Fruit fly (Drosophila melanogaster) whole organism, embryonic: ENCODE results near the gene Mocs1.
A peak's percentile ranks its signal among the peaks of the same experiment; 100 is the strongest.

ENCODE experiments used
- Aef1 ChIP-seq: fragments of 200-800 bp; sonication (Bioruptor generic); IDR thresholded peaks from 3 replicates; pipeline ENCODE4 v1.3.6; 2022; ENCODE audit warnings: missing biosample characterization, missing genetic modification characterization
- Asciz ChIP-seq: fragments of 200-800 bp; sonication (Bioruptor generic); optimal IDR thresholded peaks from 2 replicates; lab custom pipeline; 2017; ENCODE audit warnings: missing biosample characterization, mild to moderate bottlenecking, missing genetic modification characterization, missing genetic modification reagents
- BEAF-32 ChIP-seq: fragments of 200-800 bp; sonication (Bioruptor generic); optimal IDR thresholded peaks from 3 replicates; lab custom pipeline; 2017; ENCODE audit warnings: missing biosample characterization, missing genetic modification characterization, mild to moderate bottlenecking, moderate library complexity, missing genetic modification reagents
- CG10462 ChIP-seq: fragments of 200-800 bp; sonication (Bioruptor generic); optimal IDR thresholded peaks from 2 replicates; lab custom pipeline; 2016; ENCODE audit warnings: missing biosample characterization, missing genetic modification characterization
- CG10654 ChIP-seq: fragments of 200-800 bp; sonication (Bioruptor generic); optimal IDR thresholded peaks from 2 replicates; lab custom pipeline; 2016; ENCODE audit warnings: missing biosample characterization, missing genetic modification characterization
- CG11696 ChIP-seq: fragments of 200-800 bp; sonication (Bioruptor generic); IDR thresholded peaks from 2 replicates; pipeline ENCODE4 v1.3.6; 2022; ENCODE audit warnings: missing biosample characterization, missing genetic modification characterization
- CG12299 ChIP-seq: fragments of 200-800 bp; sonication (Bioruptor generic); optimal IDR thresholded peaks from 2 replicates; lab custom pipeline; 2018; ENCODE audit warnings: missing biosample characterization, mild to moderate bottlenecking, missing genetic modification characterization
- CG12744 ChIP-seq: fragments of 200-800 bp; sonication (Bioruptor generic); optimal IDR thresholded peaks from 2 replicates; lab custom pipeline; 2016; ENCODE audit warnings: missing biosample characterization, missing genetic modification characterization
- CG18619 ChIP-seq: fragments of 200-800 bp; sonication (Bioruptor generic); optimal IDR thresholded peaks from 3 replicates; lab custom pipeline; 2017; ENCODE audit warnings: missing biosample characterization, mild to moderate bottlenecking, missing genetic modification characterization
- CG18764 ChIP-seq: fragments of 200-800 bp; sonication (Bioruptor generic); optimal IDR thresholded peaks from 3 replicates; lab custom pipeline; 2016; ENCODE audit warnings: missing biosample characterization, missing genetic modification characterization
- CG2199 ChIP-seq: fragments of 200-800 bp; sonication (Bioruptor generic); IDR thresholded peaks from 3 replicates; pipeline ENCODE4 v1.3.6; 2022; ENCODE audit warnings: missing biosample characterization, missing genetic modification characterization
- CG30403 ChIP-seq: fragments of 200-800 bp; sonication (Bioruptor generic); optimal IDR thresholded peaks from 3 replicates; lab custom pipeline; 2016; ENCODE audit warnings: missing biosample characterization, missing genetic modification characterization
- CG3281 ChIP-seq: fragments of 200-800 bp; sonication (Bioruptor generic); optimal IDR thresholded peaks from 3 replicates; lab custom pipeline; 2017; ENCODE audit warnings: missing biosample characterization, mild to moderate bottlenecking, missing genetic modification characterization
- CG34422 ChIP-seq: fragments of 200-800 bp; sonication (Bioruptor generic); IDR thresholded peaks from 3 replicates; pipeline ENCODE4 v1.3.6; 2022; ENCODE audit warnings: missing biosample characterization, missing genetic modification characterization
- CG3847 ChIP-seq: fragments of 200-800 bp; sonication (Bioruptor generic); IDR thresholded peaks from 2 replicates; pipeline ENCODE4 v1.3.6; 2022; ENCODE audit warnings: missing biosample characterization, missing genetic modification characterization
- CG4707 ChIP-seq: fragments of 200-800 bp; sonication (Bioruptor generic); optimal IDR thresholded peaks from 2 replicates; lab custom pipeline; 2018; ENCODE audit warnings: missing biosample characterization, mild to moderate bottlenecking, missing genetic modification characterization, moderate library complexity
- CG8290 ChIP-seq, 3 experiments: fragments of 200-800 bp; sonication (Bioruptor generic); optimal IDR thresholded peaks; 2 replicates each; lab custom pipeline; 2016 to 2019; ENCODE audit warnings: missing biosample characterization in 3 of 3, missing genetic modification characterization in 3 of 3, mild to moderate bottlenecking in 2 of 3, moderate library complexity in 1 of 3
- Dfd ChIP-seq, 2 experiments: fragments of >200 bp; optimal IDR thresholded peaks; 2 replicates each; lab custom pipeline; 2017; ENCODE audit warnings: missing biosample characterization in 2 of 2, missing genetic modification characterization in 2 of 2
- Doc3 ChIP-seq: fragments of 200-800 bp; sonication (Bioruptor generic); IDR thresholded peaks from 3 replicates; pipeline ENCODE4 v1.3.6; 2022; ENCODE audit warnings: missing biosample characterization, missing genetic modification characterization; ENCODE audit not compliant: partially characterized antibody
- Ets65A ChIP-seq: fragments of 200-800 bp; sonication (Bioruptor generic); peaks from one replicate; lab custom pipeline; 2016; ENCODE audit warnings: missing biosample characterization, missing genetic modification characterization
- Fer3 ChIP-seq: fragments of 200-800 bp; sonication (Bioruptor generic); optimal IDR thresholded peaks from 2 replicates; lab custom pipeline; 2018; ENCODE audit warnings: missing biosample characterization, mild to moderate bottlenecking, missing genetic modification characterization, moderate library complexity
- Hr51 ChIP-seq, 2 experiments: fragments of 200-800 bp; sonication (Bioruptor generic); optimal IDR thresholded peaks; 2 replicates in 1 of 2; 3 replicates in 1 of 2; lab custom pipeline; 2016 to 2018; ENCODE audit warnings: missing biosample characterization in 2 of 2, missing genetic modification characterization in 2 of 2, mild to moderate bottlenecking in 1 of 2, moderate library complexity in 1 of 2
- Med ChIP-seq: fragments of 200-800 bp; sonication (Bioruptor generic); peaks from one replicate; lab custom pipeline; 2016; ENCODE audit warnings: missing biosample characterization, missing genetic modification characterization, mild to moderate bottlenecking, inconsistent platforms, moderate library complexity
- Nf-YA ChIP-seq: fragments of 200-800 bp; sonication (Bioruptor generic); IDR thresholded peaks from 2 replicates; pipeline ENCODE4 v1.3.6; 2022; ENCODE audit warnings: missing biosample characterization, missing genetic modification characterization
- Pdp1 ChIP-seq, 2 experiments: fragments of 200-800 bp; sonication (Bioruptor generic); optimal IDR thresholded peaks; 3 replicates each; lab custom pipeline; 2016; ENCODE audit warnings: missing biosample characterization in 2 of 2, missing genetic modification characterization in 2 of 2, mild to moderate bottlenecking in 1 of 2, moderate library complexity in 1 of 2
- Sin3A ChIP-seq: fragments of >200 bp; optimal IDR thresholded peaks from 2 replicates; lab custom pipeline; 2018
- Xrp1 ChIP-seq: fragments of 200-800 bp; sonication (Bioruptor generic); IDR thresholded peaks from 2 replicates; pipeline ENCODE4 v1.3.6; 2022; ENCODE audit warnings: missing biosample characterization, missing genetic modification characterization
- YL-1 ChIP-seq: fragments of 200-800 bp; sonication (Bioruptor generic); optimal IDR thresholded peaks from 3 replicates; lab custom pipeline; 2017; ENCODE audit warnings: missing biosample characterization, mild to moderate bottlenecking, missing genetic modification characterization
- dysf ChIP-seq: fragments of 200-800 bp; sonication (Bioruptor generic); IDR thresholded peaks from 3 replicates; pipeline ENCODE4 v1.3.6; 2022; ENCODE audit warnings: missing biosample characterization, missing genetic modification characterization
- exex ChIP-seq: fragments of 200-800 bp; sonication (Bioruptor generic); optimal IDR thresholded peaks from 4 replicates; lab custom pipeline; 2018; ENCODE audit warnings: missing biosample characterization, mild to moderate bottlenecking, missing genetic modification characterization, moderate library complexity
- gce ChIP-seq: fragments of 200-800 bp; sonication (Bioruptor generic); IDR thresholded peaks from 3 replicates; pipeline ENCODE4 v1.3.6; 2022; ENCODE audit warnings: missing biosample characterization, missing genetic modification characterization
- grau ChIP-seq: fragments of 200-800 bp; optimal IDR thresholded peaks from 3 replicates; lab custom pipeline; 2019; ENCODE audit warnings: missing biosample characterization, mild to moderate bottlenecking, missing genetic modification characterization, moderate library complexity
- grn ChIP-seq: fragments of 200-800 bp; sonication (Bioruptor generic); optimal IDR thresholded peaks from 3 replicates; lab custom pipeline; 2017; ENCODE audit warnings: missing biosample characterization, missing genetic modification characterization
- gsb ChIP-seq: fragments of 200-800 bp; sonication (Bioruptor generic); IDR thresholded peaks from 2 replicates; pipeline ENCODE4 v1.3.6; 2022; ENCODE audit warnings: missing biosample characterization, missing genetic modification characterization
- lola ChIP-seq, 3 experiments: fragments of >200 bp in 2 of 3; fragments of 200-800 bp in 1 of 3; sonication (Bioruptor generic) in 1 of 3; optimal IDR thresholded peaks; 2 replicates each; lab custom pipeline; 2017 to 2019; ENCODE audit warnings: missing biosample characterization in 3 of 3, missing genetic modification characterization in 3 of 3, mild to moderate bottlenecking in 1 of 3, moderate library complexity in 1 of 3
- mirr ChIP-seq: fragments of 200-800 bp; sonication (Bioruptor generic); optimal IDR thresholded peaks from 3 replicates; lab custom pipeline; 2018; ENCODE audit warnings: missing biosample characterization, mild to moderate bottlenecking, missing genetic modification characterization
- mld ChIP-seq: fragments of 200-800 bp; sonication (Bioruptor generic); IDR thresholded peaks from 3 replicates; pipeline ENCODE4 v1.3.6; 2022; ENCODE audit warnings: missing biosample characterization, missing genetic modification characterization; ENCODE audit not compliant: partially characterized antibody
- nerfin-2 ChIP-seq: fragments of 200-800 bp; sonication (Bioruptor generic); IDR thresholded peaks from 2 replicates; pipeline ENCODE4 v1.3.6; 2022; ENCODE audit warnings: missing biosample characterization, missing genetic modification characterization; ENCODE audit not compliant: partially characterized antibody
- nom ChIP-seq: fragments of 200-800 bp; sonication (Bioruptor generic); optimal IDR thresholded peaks from 2 replicates; lab custom pipeline; 2017; ENCODE audit warnings: missing biosample characterization, missing genetic modification characterization, mild to moderate bottlenecking, moderate library complexity, missing genetic modification reagents
- odd ChIP-seq: fragments of 200-800 bp; sonication (Bioruptor generic); optimal IDR thresholded peaks from 2 replicates; lab custom pipeline; 2017; ENCODE audit warnings: missing biosample characterization, mild to moderate bottlenecking, missing genetic modification characterization
- org-1 ChIP-seq: fragments of 200-800 bp; sonication (Bioruptor generic); optimal IDR thresholded peaks from 2 replicates; lab custom pipeline; 2017; ENCODE audit warnings: missing biosample characterization, missing genetic modification characterization
- pan ChIP-seq, 4 experiments: fragments of >200 bp in 3 of 4; fragments of 200-800 bp in 1 of 4; sonication (Bioruptor generic) in 1 of 4; optimal IDR thresholded peaks in 3 of 4; IDR thresholded peaks in 1 of 4; 2 replicates each; pipeline versions ENCODE4 v1.3.6 to Lab custom; 2017 to 2022; ENCODE audit warnings: missing biosample characterization in 2 of 4, missing genetic modification characterization in 2 of 4, mixed read lengths in 1 of 4
- pita ChIP-seq: fragments of 200-800 bp; sonication (Bioruptor generic); optimal IDR thresholded peaks from 2 replicates; lab custom pipeline; 2017; ENCODE audit warnings: missing biosample characterization, mild to moderate bottlenecking, missing genetic modification characterization
- row ChIP-seq: fragments of 200-800 bp; sonication (Bioruptor generic); IDR thresholded peaks from 3 replicates; pipeline ENCODE4 v1.3.6; 2022; ENCODE audit warnings: missing biosample characterization, missing genetic modification characterization
- slbo ChIP-seq: fragments of 200-800 bp; sonication (Bioruptor generic); IDR thresholded peaks from 2 replicates; pipeline ENCODE4 v1.3.6; 2022; ENCODE audit warnings: missing biosample characterization, missing genetic modification characterization
- ssp ChIP-seq: fragments of 200-800 bp; sonication (Bioruptor generic); IDR thresholded peaks from 2 replicates; pipeline ENCODE4 v1.3.6; 2022; ENCODE audit warnings: missing biosample characterization, missing genetic modification characterization

Mocs1 gene

dm6 chr3L:11071057-11071456 lies 731 bp downstream of the Mocs1 start:
- peak; percentile 79 for TF ChIP-seq exex (tag; lab: Kevin White, UChicago)
- no peak for TF ChIP-seq org-1 (GFP tag; lab: Kevin White, UChicago)
- peak; percentile 83 for TF ChIP-seq CG11696
- TF ChIP-seq CG2199 = no peak
- TF ChIP-seq mirr = peak; percentile 79
- no peak for TF ChIP-seq Asciz (GFP tag; lab: Kevin White, UChicago)
- TF ChIP-seq Med = peak; percentile 18
- TF ChIP-seq slbo (GFP tag; lab: Robert Waterston, UW) = no peak
- no peak for TF ChIP-seq pita (GFP tag; lab: Kevin White, UChicago)
- peak; percentile 30 for TF ChIP-seq grn (GFP tag; lab: Kevin White, UChicago)
- TF ChIP-seq nerfin-2 = 0 out of 2 replicates have a peak, but pooled peaks have one; percentile 27

- TF ChIP-seq Pdp1 (GFP tag; optimal IDR thresholded peaks at IDR 0.05; lab: Kevin White, UChicago) = peak in 1 of 2 experiments; percentile 3
- TF ChIP-seq CG3847 (GFP tag; lab: Robert Waterston, UW) = 0 out of 2 replicates have a peak, but pooled peaks have one; percentile 26
- TF ChIP-seq Med = peak; percentile 76
- TF ChIP-seq Aef1 = peak; percentile 55; the same call in 1 of the 3 replicates
- TF ChIP-seq Xrp1 (GFP tag; lab: Robert Waterston, UW) = peak; percentile 48; the same call in 1 of the 2 replicates
- no peak for TF ChIP-seq odd (GFP tag; lab: Kevin White, UChicago)
- peak; percentile 20 for TF ChIP-seq Fer3 (tag; lab: Kevin White, UChicago)
- peak; percentile 5 for TF ChIP-seq Sin3A (lab: Kevin White, UChicago)
- TF ChIP-seq BEAF-32 = peak; percentile 16
- peak; percentile 73 for TF ChIP-seq CG30403 (GFP tag; lab: Kevin White, UChicago)
- TF ChIP-seq YL-1 (GFP tag; lab: Kevin White, UChicago) = peak; percentile 33
- peak; percentile 33 for TF ChIP-seq CG10654 (GFP tag; lab: Kevin White, UChicago)
- TF ChIP-seq ssp (GFP tag; lab: Robert Waterston, UW) = peak; percentile 32; the same call in 1 of the 2 replicates
- TF ChIP-seq CG12744 (GFP tag; lab: Kevin White, UChicago) = no peak
- TF ChIP-seq row (GFP tag; lab: Robert Waterston, UW) = peak; percentile 87
- no peak for TF ChIP-seq Nf-YA (GFP tag; lab: Robert Waterston, UW)
- 0 out of 3 replicates have a peak, but pooled peaks have one; percentile 35 for TF ChIP-seq Doc3 (GFP tag; lab: Robert Waterston, UW)
- no peak for TF ChIP-seq gsb (GFP tag; lab: Robert Waterston, UW)
- peak; percentile 57 for TF ChIP-seq CG8290 (GFP tag; optimal IDR thresholded peaks at IDR 0.05; lab: Kevin White, UChicago)
- TF ChIP-seq CG8290 (tag; optimal IDR thresholded peaks at IDR 0.05; lab: Kevin White, UChicago) = no peak
- peak in 1 of 3 experiments; percentile 61 for TF ChIP-seq lola (GFP tag; optimal IDR thresholded peaks at IDR 0.05; lab: Kevin White, UChicago)
- no peak for TF ChIP-seq CG18764 (GFP tag; lab: Kevin White, UChicago)
- TF ChIP-seq Hr51 (GFP tag; optimal IDR thresholded peaks at IDR 0.05; lab: Kevin White, UChicago) = peak in 1 of 2 experiments; percentile 38
- TF ChIP-seq mld (GFP tag; lab: Robert Waterston, UW) = no peak
- TF ChIP-seq pan (optimal IDR thresholded peaks at IDR 0.05; lab: Kevin White, UChicago) = no peak
- peak in 1 of 2 experiments; percentile 61 for TF ChIP-seq pan (GFP tag; optimal IDR thresholded peaks at IDR 0.05 in 1 of 2, IDR thresholded peaks at IDR 0.05 in 1 of 2)
- TF ChIP-seq dysf = peak; percentile 60; the same call in 2 of the 3 replicates
- TF ChIP-seq grau (tag; lab: Kevin White, UChicago) = peak; percentile 71
- TF ChIP-seq CG4707 (GFP tag; lab: Kevin White, UChicago) = no peak
- TF ChIP-seq nom = no peak
- peak; percentile 25 for TF ChIP-seq CG12299 (tag; lab: Kevin White, UChicago)
- no peak for TF ChIP-seq gce (GFP tag; lab: Robert Waterston, UW)
- TF ChIP-seq Ets65A (GFP tag; lab: Kevin White, UChicago) = peak; percentile 83
- peak; percentile 31 for TF ChIP-seq CG10462
- no peak for TF ChIP-seq CG3281
- TF ChIP-seq CG34422 (GFP tag; lab: Robert Waterston, UW) = peak; percentile 35; the same call in 1 of the 3 replicates
- peak; percentile 3 for TF ChIP-seq CG18619 (GFP tag; lab: Kevin White, UChicago)
- TF ChIP-seq Dfd (GFP tag; optimal IDR thresholded peaks at IDR 0.05; lab: Kevin White, UChicago) = no peak
These were observed 3.9 kb downstream of the Mocs1 start, which contains the start of the genes Pfdn2 and Noc1 for dm6 chr3L:11074043-11074853. Gene Pfdn2, minus strand, starts transcription at chr3L:11074388. Gene Noc1, plus strand, starts transcription at chr3L:11074769.
